Worm (Caenorhabditis elegans): Measurements from ENCODE around the gene pxd-1.

The pxd-1 gene

ce11 chrIII:4013061-4013460, 7.1 kb downstream of the pxd-1 start:
- TF ChIP-seq med-1 (GFP tag; optimal IDR thresholded peaks at IDR 0.05; ENCODE audit: insufficient read depth) = no peak

ce11 chrIII:4015382-4015986, 9.5 kb downstream of the pxd-1 start:
- TF ChIP-seq ztf-23 (GFP tag; IDR thresholded peaks at IDR 0.05) (no peak), ref-1 (GFP tag; conservative IDR thresholded peaks at IDR 0.05) (no peak), cog-1 (tag; optimal IDR thresholded peaks at IDR 0.05) (no peak), T22C8.4 (GFP tag; IDR thresholded peaks at IDR 0.05) (no peak)

- no peak for TF ChIP-seq klf-2 (GFP tag; conservative IDR thresholded peaks at IDR 0.05)
- TF ChIP-seq T22C8.4 (GFP tag; IDR thresholded peaks at IDR 0.05) = no peak
- no peak for TF ChIP-seq ztf-29 (GFP tag; IDR thresholded peaks at IDR 0.05)
- TF ChIP-seq cog-1 (tag; optimal IDR thresholded peaks at IDR 0.05) = no peak
Measured at ce11 chrIII:4017527-4017926, 11.6 kb downstream of the pxd-1 start, which contains the start of gene tbb-2. tbb-2 (minus strand) TSS chrIII:4017627.

- TF ChIP-seq tab-1 (GFP tag; IDR thresholded peaks at IDR 0.05) = no peak
- TF ChIP-seq ztf-23 (GFP tag; IDR thresholded peaks at IDR 0.05) = 0 out of 2 replicates have a peak, but pooled peaks have one; percentile 59
Measured at ce11 chrIII:4018095-4018498, 12.2 kb downstream of the pxd-1 start.

- TF ChIP-seq ref-1 (GFP tag; conservative IDR thresholded peaks at IDR 0.05) = no peak
- TF ChIP-seq med-1 (GFP tag; optimal IDR thresholded peaks at IDR 0.05; ENCODE audit: insufficient read depth) = no peak
- TF ChIP-seq ztf-29 (GFP tag; IDR thresholded peaks at IDR 0.05) = no peak
- TF ChIP-seq tab-1 (GFP tag; IDR thresholded peaks at IDR 0.05) = no peak
- no peak for TF ChIP-seq cog-1 (tag; optimal IDR thresholded peaks at IDR 0.05)
- TF ChIP-seq klf-2 (GFP tag; conservative IDR thresholded peaks at IDR 0.05) = no peak
- TF ChIP-seq T22C8.4 (GFP tag; IDR thresholded peaks at IDR 0.05) = no peak
- TF ChIP-seq flt-1 (GFP tag; IDR thresholded peaks at IDR 0.05) = no peak
- no peak for TF ChIP-seq ztf-23 (GFP tag; IDR thresholded peaks at IDR 0.05)
Measured at ce11 chrIII:4018591-4019580, 12.9 kb downstream of the pxd-1 start.

ce11 chrIII:4019801-4020200, 13.9 kb downstream of the pxd-1 start, which contains the start of gene snpc-3.4:
snpc-3.4 (plus strand) TSS chrIII:4020037.
- no peak for TF ChIP-seq ref-1 (GFP tag; conservative IDR thresholded peaks at IDR 0.05)
- peak; percentile 21 for TF ChIP-seq med-1 (GFP tag; optimal IDR thresholded peaks at IDR 0.05; ENCODE audit: insufficient read depth)
- TF ChIP-seq cog-1 (tag; optimal IDR thresholded peaks at IDR 0.05) = peak; percentile 10

ce11 chrIII:4021866-4022265, 15.9 kb downstream of the pxd-1 start, which contains the start of gene tftc-5:
tftc-5 (plus strand) TSS chrIII:4022166.
- TF ChIP-seq cog-1 (tag; optimal IDR thresholded peaks at IDR 0.05) = no peak
- TF ChIP-seq klf-2 (GFP tag; conservative IDR thresholded peaks at IDR 0.05) = no peak
- TF ChIP-seq T22C8.4 (GFP tag; IDR thresholded peaks at IDR 0.05) = no peak
- no peak for TF ChIP-seq ztf-29 (GFP tag; IDR thresholded peaks at IDR 0.05)
- no peak for TF ChIP-seq med-1 (GFP tag; optimal IDR thresholded peaks at IDR 0.05; ENCODE audit: insufficient read depth)
- no peak for TF ChIP-seq flt-1 (GFP tag; IDR thresholded peaks at IDR 0.05)
- no peak for TF ChIP-seq ref-1 (GFP tag; conservative IDR thresholded peaks at IDR 0.05)
- no peak for TF ChIP-seq tab-1 (GFP tag; IDR thresholded peaks at IDR 0.05)
- TF ChIP-seq ztf-23 (GFP tag; IDR thresholded peaks at IDR 0.05) = no peak

ce11 chrIII:4028061-4028460, 22.1 kb downstream of the pxd-1 start, which contains the start of gene T02C12.5:
T02C12.5 (minus strand) TSS chrIII:4028161.
- TF ChIP-seq flt-1 (GFP tag; IDR thresholded peaks at IDR 0.05) = no peak

- TF ChIP-seq flt-1 (GFP tag; IDR thresholded peaks at IDR 0.05) (no peak), cog-1 (tag; optimal IDR thresholded peaks at IDR 0.05) (no peak), klf-2 (GFP tag; conservative IDR thresholded peaks at IDR 0.05) (no peak), ztf-23 (GFP tag; IDR thresholded peaks at IDR 0.05) (no peak), T22C8.4 (GFP tag; IDR thresholded peaks at IDR 0.05) (no peak), tab-1 (GFP tag; IDR thresholded peaks at IDR 0.05) (no peak), ztf-29 (GFP tag; IDR thresholded peaks at IDR 0.05) (no peak), ref-1 (GFP tag; conservative IDR thresholded peaks at IDR 0.05) (no peak), med-1 (GFP tag; optimal IDR thresholded peaks at IDR 0.05; ENCODE audit: insufficient read depth) (no peak)
Measured at ce11 chrIII:4030839-4031238, 24.9 kb downstream of the pxd-1 start.

- no peak for TF ChIP-seq tab-1 (GFP tag; IDR thresholded peaks at IDR 0.05)
- TF ChIP-seq cog-1 (tag; optimal IDR thresholded peaks at IDR 0.05) = no peak
- no peak for TF ChIP-seq ztf-23 (GFP tag; IDR thresholded peaks at IDR 0.05)
- no peak for TF ChIP-seq flt-1 (GFP tag; IDR thresholded peaks at IDR 0.05)
- no peak for TF ChIP-seq ref-1 (GFP tag; conservative IDR thresholded peaks at IDR 0.05)
- TF ChIP-seq ztf-29 (GFP tag; IDR thresholded peaks at IDR 0.05) = no peak
- TF ChIP-seq klf-2 (GFP tag; conservative IDR thresholded peaks at IDR 0.05) = no peak
- TF ChIP-seq T22C8.4 (GFP tag; IDR thresholded peaks at IDR 0.05) = no peak
- no peak for TF ChIP-seq med-1 (GFP tag; optimal IDR thresholded peaks at IDR 0.05; ENCODE audit: insufficient read depth)
Measured at ce11 chrIII:4034984-4035383, 29.0 kb downstream of the pxd-1 start.

All from whole organism, midembryonic.